Fruit fly (Drosophila melanogaster): ENCODE measurements around the gene Sk1.

DNA sequence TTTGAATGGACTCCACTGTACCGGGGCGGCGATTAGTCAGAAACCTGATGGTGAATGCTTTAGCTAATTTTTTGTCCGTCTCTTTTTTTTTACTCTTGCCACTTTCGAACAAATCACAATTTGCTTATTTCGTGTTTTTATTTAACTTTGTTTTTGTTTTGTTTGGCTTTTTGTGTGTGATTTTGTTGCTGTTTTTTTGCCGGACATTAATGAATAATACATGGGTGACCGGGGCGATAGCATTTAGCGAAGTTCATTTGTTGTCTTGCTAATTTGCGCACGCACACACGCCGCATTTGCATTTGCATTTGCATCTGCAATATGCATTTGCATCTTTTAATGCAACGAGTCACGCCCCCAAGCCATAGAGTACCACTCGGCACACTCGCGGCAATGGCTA is 6.3 kb downstream of the Sk1 start:
- no peak for TF ChIP-seq usp (GFP tag; optimal IDR thresholded peaks at IDR 0.05)
- no peak for TF ChIP-seq psq (GFP tag; optimal IDR thresholded peaks at IDR 0.05)
- TF ChIP-seq dsf (GFP tag; optimal IDR thresholded peaks at IDR 0.05; ENCODE audit: borderline replicate concordance), result no peak
- TF ChIP-seq pan (optimal IDR thresholded peaks at IDR 0.05), result no peak
- no peak for TF ChIP-seq lola (GFP tag; optimal IDR thresholded peaks at IDR 0.05)
- TF ChIP-seq Dfd (GFP tag; optimal IDR thresholded peaks at IDR 0.05), result no peak
- no peak for TF ChIP-seq OdsH (GFP tag; optimal IDR thresholded peaks at IDR 0.05)
- TF ChIP-seq Jra (GFP tag; optimal IDR thresholded peaks at IDR 0.05), result no peak
- TF ChIP-seq Abd-B (GFP tag; optimal IDR thresholded peaks at IDR 0.05), result no peak
- TF ChIP-seq rgr (GFP tag; optimal IDR thresholded peaks at IDR 0.05), result no peak

All from whole organism, wandering third instar larva.